Fruit fly (Drosophila melanogaster) whole organism, embryonic: ENCODE data around the gene wam.

Experiments
- Aef1 ChIP-seq: fragments of 200-800 bp; sonication (Bioruptor generic); IDR thresholded peaks from 3 replicates; pipeline ENCODE4 v1.3.6; 2022; ENCODE audit warnings: missing biosample characterization, missing genetic modification characterization
- Atf-2 ChIP-seq: fragments of 200-800 bp; sonication (Bioruptor generic); optimal IDR thresholded peaks from 2 replicates; lab custom pipeline; 2016; ENCODE audit warnings: missing biosample characterization, missing genetic modification characterization
- B-H1 ChIP-seq: fragments of 200-800 bp; sonication (Bioruptor generic); IDR thresholded peaks from 3 replicates; pipeline ENCODE4 v1.3.6; 2022; ENCODE audit warnings: missing biosample characterization, missing genetic modification characterization
- B-H2 ChIP-seq: fragments of 200-800 bp; sonication (Bioruptor generic); optimal IDR thresholded peaks from 2 replicates; lab custom pipeline; 2018; ENCODE audit warnings: missing biosample characterization, mild to moderate bottlenecking, missing genetic modification characterization
- Bdp1 ChIP-seq: fragments of 200-800 bp; sonication (Bioruptor generic); optimal IDR thresholded peaks from 3 replicates; lab custom pipeline; 2016; ENCODE audit warnings: missing biosample characterization, missing genetic modification characterization
- Bteb2 ChIP-seq: fragments of 200-800 bp; sonication (Bioruptor generic); optimal IDR thresholded peaks from 2 replicates; lab custom pipeline; 2016; ENCODE audit warnings: missing biosample characterization, missing genetic modification characterization
- CG10147 ChIP-seq: fragments of 200-800 bp; sonication (Bioruptor generic); optimal IDR thresholded peaks from 2 replicates; lab custom pipeline; 2019; ENCODE audit warnings: missing biosample characterization, mild to moderate bottlenecking, missing genetic modification characterization, moderate library complexity
- CG10366 ChIP-seq: fragments of 200-800 bp; sonication (Bioruptor generic); IDR thresholded peaks from 2 replicates; pipeline ENCODE4 v1.3.6; 2022; ENCODE audit warnings: missing biosample characterization, missing genetic modification characterization
- CG1233 ChIP-seq: fragments of 200-800 bp; sonication (Bioruptor generic); optimal IDR thresholded peaks from 4 replicates; lab custom pipeline; 2018; ENCODE audit warnings: missing biosample characterization, mild to moderate bottlenecking, missing genetic modification characterization
- CG17328 ChIP-seq: fragments of 200-800 bp; sonication (Bioruptor generic); IDR thresholded peaks from 2 replicates; pipeline ENCODE4 v1.3.6; 2022; ENCODE audit warnings: missing biosample characterization, missing genetic modification characterization
- CG1832 ChIP-seq: fragments of 200-800 bp; sonication (Bioruptor generic); optimal IDR thresholded peaks from 2 replicates; lab custom pipeline; 2017; ENCODE audit warnings: missing biosample characterization, mild to moderate bottlenecking, missing genetic modification characterization, inconsistent platforms
- CG2889 ChIP-seq: fragments of 200-800 bp; sonication (Bioruptor generic); IDR thresholded peaks from 3 replicates; pipeline ENCODE4 v1.3.6; 2022; ENCODE audit warnings: missing biosample characterization, missing genetic modification characterization
- CG31365 ChIP-seq: fragments of 200-800 bp; sonication (Bioruptor generic); optimal IDR thresholded peaks from 2 replicates; lab custom pipeline; 2018; ENCODE audit warnings: missing biosample characterization, mild to moderate bottlenecking, missing genetic modification characterization
- CG32772 ChIP-seq: fragments of 200-800 bp; sonication (Bioruptor generic); IDR thresholded peaks from 2 replicates; pipeline ENCODE4 v1.3.6; 2022; ENCODE audit warnings: missing biosample characterization, missing genetic modification characterization
- CG33213 ChIP-seq: fragments of 200-800 bp; sonication (Bioruptor generic); optimal IDR thresholded peaks from 3 replicates; lab custom pipeline; 2016; ENCODE audit warnings: missing biosample characterization, missing genetic modification characterization
- CG3847 ChIP-seq: fragments of 200-800 bp; sonication (Bioruptor generic); IDR thresholded peaks from 2 replicates; pipeline ENCODE4 v1.3.6; 2022; ENCODE audit warnings: missing biosample characterization, missing genetic modification characterization
- CG4328 ChIP-seq: fragments of 200-800 bp; sonication (Bioruptor generic); optimal IDR thresholded peaks from 3 replicates; lab custom pipeline; 2017; ENCODE audit warnings: missing biosample characterization, missing genetic modification reagents, missing genetic modification characterization
- CG4854 ChIP-seq: fragments of 200-800 bp; sonication (Bioruptor generic); optimal IDR thresholded peaks from 2 replicates; lab custom pipeline; 2016; ENCODE audit warnings: missing biosample characterization, missing genetic modification characterization, inconsistent platforms
- CG7556 ChIP-seq: fragments of 200-800 bp; sonication (Bioruptor generic); optimal IDR thresholded peaks from 2 replicates; lab custom pipeline; 2017; ENCODE audit warnings: missing biosample characterization, mild to moderate bottlenecking, missing genetic modification characterization
- CG7963 ChIP-seq: fragments of 200-800 bp; sonication (Bioruptor generic); IDR thresholded peaks from 3 replicates; pipeline ENCODE4 v1.3.6; 2022; ENCODE audit warnings: missing biosample characterization, missing genetic modification characterization; ENCODE audit not compliant: partially characterized antibody
- CG8290 ChIP-seq, 3 experiments: fragments of 200-800 bp; sonication (Bioruptor generic); optimal IDR thresholded peaks; 2 replicates each; lab custom pipeline; 2016 to 2019; ENCODE audit warnings: missing biosample characterization in 3 of 3, missing genetic modification characterization in 3 of 3, mild to moderate bottlenecking in 2 of 3, moderate library complexity in 1 of 3
- CG9215 ChIP-seq: fragments of 200-800 bp; sonication (Bioruptor generic); IDR thresholded peaks from 2 replicates; pipeline ENCODE4 v1.3.6; 2022; ENCODE audit warnings: missing biosample characterization, missing genetic modification characterization
- CG9932 ChIP-seq: fragments of 200-800 bp; sonication (Bioruptor generic); IDR thresholded peaks from 2 replicates; pipeline ENCODE4 v1.3.6; 2022; ENCODE audit warnings: missing biosample characterization, missing genetic modification characterization
- CTCF ChIP-seq: fragments of 200-800 bp; sonication (Bioruptor generic); optimal IDR thresholded peaks from 2 replicates; lab custom pipeline; 2017; ENCODE audit warnings: missing biosample characterization, mild to moderate bottlenecking, missing genetic modification characterization, moderate library complexity
- Dad ChIP-seq: fragments of 200-800 bp; sonication (Bioruptor generic); optimal IDR thresholded peaks from 3 replicates; lab custom pipeline; 2016; ENCODE audit warnings: missing biosample characterization, missing genetic modification characterization
- Dfd ChIP-seq, 2 experiments: fragments of >200 bp; optimal IDR thresholded peaks; 2 replicates each; lab custom pipeline; 2017; ENCODE audit warnings: missing biosample characterization in 2 of 2, missing genetic modification characterization in 2 of 2
- HLH3B ChIP-seq: fragments of 200-800 bp; sonication (Bioruptor generic); IDR thresholded peaks from 2 replicates; pipeline ENCODE4 v1.3.6; 2022; ENCODE audit warnings: missing biosample characterization, missing genetic modification characterization
- Kr ChIP-seq: fragments of 200-800 bp; sonication (Bioruptor generic); optimal IDR thresholded peaks from 2 replicates; lab custom pipeline; 2017; ENCODE audit warnings: missing biosample characterization, mild to moderate bottlenecking, missing genetic modification characterization
- Mes4 ChIP-seq: fragments of 200-800 bp; sonication (Bioruptor generic); optimal IDR thresholded peaks from 2 replicates; lab custom pipeline; 2016; ENCODE audit warnings: missing biosample characterization, missing genetic modification characterization
- Optix ChIP-seq: fragments of 200-800 bp; sonication (Bioruptor generic); IDR thresholded peaks from 3 replicates; pipeline ENCODE4 v1.3.6; 2022; ENCODE audit warnings: missing biosample characterization, missing genetic modification characterization
- Rx ChIP-seq: fragments of 200-800 bp; sonication (Bioruptor generic); IDR thresholded peaks from 2 replicates; pipeline ENCODE4 v1.3.6; 2022; ENCODE audit warnings: missing biosample characterization, missing genetic modification characterization
- Spps ChIP-seq: fragments of 200-800 bp; sonication (Bioruptor generic); optimal IDR thresholded peaks from 2 replicates; lab custom pipeline; 2018; ENCODE audit warnings: missing biosample characterization, mild to moderate bottlenecking, missing genetic modification characterization
- Vsx1 ChIP-seq: fragments of 200-800 bp; sonication (Bioruptor generic); optimal IDR thresholded peaks from 2 replicates; lab custom pipeline; 2017; ENCODE audit warnings: missing biosample characterization, mild to moderate bottlenecking, missing genetic modification characterization, missing genetic modification reagents
- YL-1 ChIP-seq: fragments of 200-800 bp; sonication (Bioruptor generic); optimal IDR thresholded peaks from 3 replicates; lab custom pipeline; 2017; ENCODE audit warnings: missing biosample characterization, mild to moderate bottlenecking, missing genetic modification characterization
- ac ChIP-seq: fragments of 200-800 bp; sonication (Bioruptor generic); optimal IDR thresholded peaks from 3 replicates; lab custom pipeline; 2017; ENCODE audit warnings: missing biosample characterization, mild to moderate bottlenecking, missing genetic modification characterization
- esg ChIP-seq: fragments of 200-800 bp; sonication (Bioruptor generic); conservative IDR thresholded peaks from 2 replicates; pipeline ENCODE4 v1.3.6; 2022; ENCODE audit warnings: missing biosample characterization, missing genetic modification characterization
- eve ChIP-seq, 2 experiments: fragments of >200 bp; optimal IDR thresholded peaks; 2 replicates each; lab custom pipeline; 2017; ENCODE audit warnings: missing biosample characterization in 2 of 2, missing genetic modification characterization in 2 of 2
- hb ChIP-seq: fragments of 200-800 bp; sonication (Bioruptor generic); IDR thresholded peaks from 3 replicates; pipeline ENCODE4 v1.3.6; 2022; ENCODE audit warnings: missing biosample characterization, missing genetic modification characterization; ENCODE audit not compliant: partially characterized antibody
- lab ChIP-seq: fragments of 200-800 bp; sonication (Bioruptor generic); optimal IDR thresholded peaks from 3 replicates; lab custom pipeline; 2017; ENCODE audit warnings: missing biosample characterization, missing genetic modification characterization, mild to moderate bottlenecking, moderate library complexity, missing genetic modification reagents
- nerfin-1 ChIP-seq: fragments of 200-800 bp; sonication (Bioruptor generic); optimal IDR thresholded peaks from 3 replicates; lab custom pipeline; 2019; ENCODE audit warnings: missing biosample characterization, mild to moderate bottlenecking, missing genetic modification characterization, moderate library complexity
- peb ChIP-seq: fragments of 200-800 bp; sonication (Bioruptor generic); IDR thresholded peaks from 2 replicates; pipeline ENCODE4 v1.3.6; 2022; ENCODE audit warnings: missing biosample characterization, missing genetic modification characterization
- rib ChIP-seq: fragments of 200-800 bp; sonication (Bioruptor generic); IDR thresholded peaks from 2 replicates; pipeline ENCODE4 v1.3.6; 2022; ENCODE audit warnings: missing biosample characterization, missing genetic modification characterization
- ro ChIP-seq: fragments of 200-800 bp; sonication (Bioruptor generic); IDR thresholded peaks from 2 replicates; pipeline ENCODE4 v1.3.6; 2022; ENCODE audit warnings: missing biosample characterization, missing genetic modification characterization
- sc ChIP-seq, 3 experiments: fragments of >200 bp in 2 of 3; fragments of 200-800 bp in 1 of 3; sonication (Bioruptor generic) in 1 of 3; optimal IDR thresholded peaks; 2 replicates in 2 of 3; 3 replicates in 1 of 3; lab custom pipeline; 2017; ENCODE audit warnings: mild to moderate bottlenecking in 1 of 3, missing biosample characterization in 1 of 3, missing genetic modification characterization in 1 of 3, missing genetic modification reagents in 1 of 3
- so ChIP-seq: fragments of 200-800 bp; sonication (Bioruptor generic); IDR thresholded peaks from 3 replicates; pipeline ENCODE4 v1.3.6; 2022; ENCODE audit warnings: missing biosample characterization, missing genetic modification characterization
- stc ChIP-seq: fragments of 200-800 bp; sonication (Bioruptor generic); IDR thresholded peaks from 2 replicates; pipeline ENCODE4 v1.3.6; 2022; ENCODE audit warnings: missing biosample characterization, missing genetic modification characterization
- trem ChIP-seq: fragments of 200-800 bp; optimal IDR thresholded peaks from 3 replicates; lab custom pipeline; 2019; ENCODE audit warnings: missing biosample characterization, mild to moderate bottlenecking, missing genetic modification characterization, moderate library complexity
- ttk ChIP-seq: fragments of 200-800 bp; sonication (Bioruptor generic); IDR thresholded peaks from 2 replicates; pipeline ENCODE4 v2.1.2; 2022; ENCODE audit warnings: missing biosample characterization, missing genetic modification characterization
- tx ChIP-seq: fragments of 200-800 bp; sonication (Bioruptor generic); optimal IDR thresholded peaks from 2 replicates; lab custom pipeline; 2016; ENCODE audit warnings: missing biosample characterization, missing genetic modification characterization
- wek ChIP-seq: fragments of 200-800 bp; sonication (Bioruptor generic); optimal IDR thresholded peaks from 3 replicates; lab custom pipeline; 2018; ENCODE audit warnings: missing biosample characterization, mild to moderate bottlenecking, missing genetic modification characterization, moderate library complexity
- zf30C ChIP-seq: fragments of 200-800 bp; sonication (Bioruptor generic); optimal IDR thresholded peaks from 3 replicates; lab custom pipeline; 2018; ENCODE audit warnings: missing biosample characterization, mild to moderate bottlenecking, missing genetic modification characterization

The wam gene

dm6 chr3R:23290089-23290488 lies 2.2 kb upstream of the wam start, which contains the start of gene bb8:
bb8 (minus strand) TSS chr3R:23290189.
- no peak for TF ChIP-seq CTCF
- no peak for TF ChIP-seq Dad (GFP tag; lab: Kevin White, UChicago)
- TF ChIP-seq Rx (GFP tag; lab: Robert Waterston, UW): no peak
- no peak for TF ChIP-seq CG17328 (GFP tag; lab: Robert Waterston, UW)
- TF ChIP-seq hb (GFP tag; lab: Robert Waterston, UW): no peak
- TF ChIP-seq CG4854 (GFP tag; lab: Kevin White, UChicago): no peak

dm6 chr3R:23284256-23284655 lies 3.6 kb downstream of the wam start:
- TF ChIP-seq CG9215 (no peak), stc (GFP tag; lab: Robert Waterston, UW) (no peak), ac (GFP tag; lab: Kevin White, UChicago) (no peak), CG3847 (GFP tag; lab: Robert Waterston, UW) (no peak), sc (optimal IDR thresholded peaks at IDR 0.05; lab: Kevin White, UChicago) (no peak), sc (GFP tag; optimal IDR thresholded peaks at IDR 0.05; lab: Kevin White, UChicago) (no peak), Bdp1 (GFP tag; lab: Kevin White, UChicago) (no peak), so (GFP tag; lab: Robert Waterston, UW) (0 out of 3 replicates have a peak, but pooled peaks have one; percentile 11), CG2889 (GFP tag; lab: Robert Waterston, UW) (no peak), peb (GFP tag; lab: Robert Waterston, UW) (no peak), Atf-2 (GFP tag; lab: Kevin White, UChicago) (no peak), ro (no peak), B-H2 (GFP tag; lab: Kevin White, UChicago) (peak; percentile 36), rib (GFP tag; lab: Robert Waterston, UW) (no peak), CG4328 (GFP tag; lab: Kevin White, UChicago) (peak; percentile 10), B-H1 (no peak), Optix (no peak), CG10366 (GFP tag; lab: Robert Waterston, UW) (no peak), CG33213 (GFP tag; lab: Kevin White, UChicago) (no peak), eve (GFP tag; optimal IDR thresholded peaks at IDR 0.05; lab: Kevin White, UChicago) (no peak), wek (GFP tag; lab: Kevin White, UChicago) (peak; percentile 39), Dfd (GFP tag; optimal IDR thresholded peaks at IDR 0.05; lab: Kevin White, UChicago) (no peak), Kr (GFP tag; lab: Kevin White, UChicago) (no peak), CG8290 (GFP tag; optimal IDR thresholded peaks at IDR 0.05; lab: Kevin White, UChicago) (no peak), CG8290 (tag; optimal IDR thresholded peaks at IDR 0.05; lab: Kevin White, UChicago) (no peak), YL-1 (peak; percentile 12), Mes4 (GFP tag; lab: Kevin White, UChicago) (no peak), nerfin-1 (tag; lab: Kevin White, UChicago) (peak; percentile 26), Vsx1 (GFP tag; lab: Kevin White, UChicago) (no peak), HLH3B (GFP tag; lab: Robert Waterston, UW) (no peak), CG1832 (no peak), CG7963 (GFP tag; lab: Robert Waterston, UW) (no peak), CG32772 (GFP tag; lab: Robert Waterston, UW) (no peak), trem (no peak), Spps (tag; lab: Kevin White, UChicago) (no peak), CG31365 (tag; lab: Kevin White, UChicago) (peak; percentile 32), lab (GFP tag; lab: Kevin White, UChicago) (peak; percentile 68), CG7556 (GFP tag; lab: Kevin White, UChicago) (no peak), CG1233 (peak; percentile 60), Bteb2 (GFP tag; lab: Kevin White, UChicago) (no peak), Aef1 (GFP tag; lab: Robert Waterston, UW) (no peak), CG10147 (GFP tag; lab: Kevin White, UChicago) (no peak), esg (GFP tag; lab: Robert Waterston, UW) (no peak), zf30C (GFP tag; lab: Kevin White, UChicago) (no peak), ttk (no peak), tx (GFP tag; lab: Kevin White, UChicago) (no peak), CG9932 (no peak)
